Fruit fly (Drosophila melanogaster): ENCODE results near the gene Bicra.

Bicra gene

dm6 chr3R:29153197-29153644 lies 90.4 kb downstream of the Bicra start, which contains the start of the genes Slbp and Rpn2:
Gene Slbp (minus strand): TSS chr3R:29153266.
Gene Rpn2 (plus strand): TSS chr3R:29153524.
- TF ChIP-seq psq (optimal IDR thresholded peaks at IDR 0.05) (no peak), EcR (GFP tag; optimal IDR thresholded peaks at IDR 0.05) (no peak), usp (GFP tag; optimal IDR thresholded peaks at IDR 0.05) (no peak), CG8478 (optimal IDR thresholded peaks at IDR 0.05) (no peak), pan (optimal IDR thresholded peaks at IDR 0.05) (no peak), Dll (optimal IDR thresholded peaks at IDR 0.05) (no peak)

- TF ChIP-seq Dll (optimal IDR thresholded peaks at IDR 0.05), result no peak
- peak; percentile 97 for TF ChIP-seq pan (optimal IDR thresholded peaks at IDR 0.05)
- no peak for TF ChIP-seq CG8478 (optimal IDR thresholded peaks at IDR 0.05)
Measured at dm6 chr3R:29157418-29158398, 94.9 kb downstream of the Bicra start, which contains the start of gene rdog. Gene rdog (plus strand): TSS chr3R:29158122.
